Fruit fly (Drosophila melanogaster): Measurements from ENCODE around the gene nej.

nej gene

DNA sequence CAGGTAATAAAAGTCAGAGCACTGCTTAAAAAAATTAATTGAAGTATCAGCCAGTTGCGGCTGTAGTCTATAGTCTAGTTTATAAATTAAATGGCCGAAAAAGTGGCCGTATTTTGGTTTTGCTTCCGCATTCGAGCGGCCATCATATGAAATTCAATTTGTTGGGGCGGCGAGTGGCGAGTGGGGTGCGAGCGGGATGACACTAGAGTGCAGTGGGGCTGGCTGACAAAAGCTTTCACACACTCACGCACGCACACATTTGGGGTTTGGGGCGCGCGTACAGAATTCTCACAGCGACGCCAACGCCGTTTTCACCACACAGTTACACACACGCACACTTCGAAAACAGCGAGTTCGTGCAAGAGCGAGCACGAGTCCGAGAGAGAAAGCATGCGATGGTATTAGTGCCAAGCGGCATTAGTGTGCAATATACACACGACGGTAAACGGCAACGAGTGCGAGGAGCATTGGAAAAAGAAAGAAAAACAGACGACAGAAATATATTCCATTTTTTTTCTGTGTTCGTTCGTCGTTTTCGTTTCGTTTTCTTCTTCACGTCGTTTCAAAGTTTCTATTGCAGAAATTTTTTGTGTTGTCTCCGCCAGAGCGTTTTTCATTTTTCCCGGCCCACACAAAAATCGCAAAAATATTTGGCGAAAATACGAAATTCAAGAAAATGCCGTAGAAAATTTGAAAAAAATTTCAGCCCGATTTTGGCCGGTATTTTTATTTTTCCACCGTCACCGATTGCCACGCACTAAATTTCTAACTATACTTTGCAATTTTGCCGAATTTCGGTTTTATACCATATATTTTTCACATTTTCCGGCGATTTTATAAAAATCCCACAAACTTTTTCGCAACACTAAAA is 1.9 kb downstream of the nej start (continued):
- TF ChIP-seq CG32772 (GFP tag; IDR thresholded peaks at IDR 0.05): peak; percentile 51; the same call in 1 of the 2 replicates
- no peak for TF ChIP-seq CG14710 (tag; optimal IDR thresholded peaks at IDR 0.05)
- no peak for TF ChIP-seq toy (GFP tag; IDR thresholded peaks at IDR 0.05)
- peak; percentile 9 for TF ChIP-seq CG9437 (GFP tag; optimal IDR thresholded peaks at IDR 0.05)
- TF ChIP-seq CG18619 (GFP tag; optimal IDR thresholded peaks at IDR 0.05): no peak
- peak; percentile 55 for TF ChIP-seq HmgZ (tag; optimal IDR thresholded peaks at IDR 0.05)
- no peak for TF ChIP-seq CG5245 (GFP tag; optimal IDR thresholded peaks at IDR 0.05)
- no peak for TF ChIP-seq Ssrp (tag; optimal IDR thresholded peaks at IDR 0.05)
- TF ChIP-seq CG12769 (tag; optimal IDR thresholded peaks at IDR 0.05): no peak
- TF ChIP-seq jing (GFP tag; optimal IDR thresholded peaks at IDR 0.05): no peak
- TF ChIP-seq Awh (GFP tag; IDR thresholded peaks at IDR 0.05): no peak
- peak; percentile 20 for TF ChIP-seq pzg (GFP tag; optimal IDR thresholded peaks at IDR 0.05)
- TF ChIP-seq shn (GFP tag; optimal IDR thresholded peaks at IDR 0.05): no peak
- TF ChIP-seq odd (GFP tag; optimal IDR thresholded peaks at IDR 0.05): no peak
- TF ChIP-seq CG10147 (GFP tag; optimal IDR thresholded peaks at IDR 0.05): no peak
- TF ChIP-seq tin (GFP tag; optimal IDR thresholded peaks at IDR 0.05): no peak
- TF ChIP-seq sisA (GFP tag; IDR thresholded peaks at IDR 0.05): no peak
- TF ChIP-seq phol (tag; optimal IDR thresholded peaks at IDR 0.05): peak; percentile 62
- no peak for TF ChIP-seq usp (GFP tag; optimal IDR thresholded peaks at IDR 0.05)
- no peak for TF ChIP-seq Sry-β (GFP tag; optimal IDR thresholded peaks at IDR 0.05)
- no peak for TF ChIP-seq CG11696 (GFP tag; IDR thresholded peaks at IDR 0.05)
- no peak for TF ChIP-seq CG13424 (tag; optimal IDR thresholded peaks at IDR 0.05)
- no peak for TF ChIP-seq HHEX (GFP tag; optimal IDR thresholded peaks at IDR 0.05)
- TF ChIP-seq Xrp1 (GFP tag; IDR thresholded peaks at IDR 0.05): no peak
- peak; percentile 27; the same call in 1 of the 2 replicates for TF ChIP-seq vvl (GFP tag; IDR thresholded peaks at IDR 0.05)
- TF ChIP-seq Meics (GFP tag; optimal IDR thresholded peaks at IDR 0.05): peak; percentile 26
- TF ChIP-seq sqz (GFP tag; optimal IDR thresholded peaks at IDR 0.05): peak; percentile 56
- peak; percentile 12 for TF ChIP-seq pfk (GFP tag; optimal IDR thresholded peaks at IDR 0.05)
- TF ChIP-seq knrl (GFP tag; IDR thresholded peaks at IDR 0.05; ENCODE audit: partially characterized antibody): no peak
- TF ChIP-seq CG4617 (GFP tag; optimal IDR thresholded peaks at IDR 0.05; ENCODE audit: borderline replicate concordance): peak; percentile 44
- TF ChIP-seq Fer1 (GFP tag; optimal IDR thresholded peaks at IDR 0.05): no peak
- peak; percentile 27; the same call in 1 of the 2 replicates for TF ChIP-seq amos (GFP tag; IDR thresholded peaks at IDR 0.05; ENCODE audit: partially characterized antibody)
- no peak for TF ChIP-seq CG12104 (GFP tag; optimal IDR thresholded peaks at IDR 0.05)
- TF ChIP-seq trem (tag; optimal IDR thresholded peaks at IDR 0.05): no peak
- TF ChIP-seq ftz-f1 (GFP tag; optimal IDR thresholded peaks at IDR 0.05): no peak
- TF ChIP-seq btn (GFP tag; optimal IDR thresholded peaks at IDR 0.05): no peak
- TF ChIP-seq row (GFP tag; IDR thresholded peaks at IDR 0.05): no peak
- TF ChIP-seq CG10565 (GFP tag; optimal IDR thresholded peaks at IDR 0.05): no peak
- TF ChIP-seq Hr3 (GFP tag; optimal IDR thresholded peaks at IDR 0.05): no peak
- TF ChIP-seq CG12391 (tag; optimal IDR thresholded peaks at IDR 0.05): no peak
- TF ChIP-seq CG12659 (GFP tag; optimal IDR thresholded peaks at IDR 0.05): peak; percentile 58
- TF ChIP-seq ham (GFP tag; IDR thresholded peaks at IDR 0.05): no peak
- no peak for TF ChIP-seq tx (GFP tag; optimal IDR thresholded peaks at IDR 0.05)
- TF ChIP-seq CG32767 (GFP tag; IDR thresholded peaks at IDR 0.05): no peak
- TF ChIP-seq Neu2 (GFP tag; optimal IDR thresholded peaks at IDR 0.05; ENCODE audit: borderline replicate concordance): no peak
- no peak for TF ChIP-seq CG31224 (GFP tag; IDR thresholded peaks at IDR 0.05)
- TF ChIP-seq dm (GFP tag; optimal IDR thresholded peaks at IDR 0.05): peak; percentile 37
- TF ChIP-seq gem (tag; optimal IDR thresholded peaks at IDR 0.05): no peak
- no peak for TF ChIP-seq org-1 (GFP tag; optimal IDR thresholded peaks at IDR 0.05)

Data from whole organism, embryonic.